Worm (Caenorhabditis elegans) whole organism, L4 larva: ENCODE results near the gene stn-2.

Experiments
- D1046.2 ChIP-seq: fragments of 200-800 bp; sonication (Bioruptor generic); IDR thresholded peaks from 2 replicates; pipeline ENCODE4 v1.3.6; 2022; ENCODE audit warnings: missing genetic modification characterization, missing compliant biosample characterization
- F10B5.3 ChIP-seq: sonication (generic microtip); optimal IDR thresholded peaks from 2 replicates; lab custom pipeline; 2016; ENCODE audit warnings: mild to moderate bottlenecking, missing genetic modification characterization, missing compliant biosample characterization
- F49E8.2 ChIP-seq: sonication (generic microtip); optimal IDR thresholded peaks from 2 replicates; lab custom pipeline; 2016; ENCODE audit warnings: missing compliant biosample characterization, mild to moderate bottlenecking, missing genetic modification characterization, borderline replicate concordance
- R02D3.7 ChIP-seq: fragments of 150-350 bp; sonication (generic microtip); optimal IDR thresholded peaks from 3 replicates; lab custom pipeline; 2014; ENCODE audit warnings: missing biosample characterization, missing genetic modification characterization
- T20F7.1 ChIP-seq: fragments of 200-800 bp; sonication (Bioruptor generic); optimal IDR thresholded peaks from 2 replicates; lab custom pipeline; 2018; ENCODE audit warnings: mild to moderate bottlenecking, missing genetic modification characterization, missing compliant biosample characterization
- T26A8.4 ChIP-seq: fragments of 200-800 bp; sonication (Bioruptor generic); IDR thresholded peaks from 2 replicates; pipeline ENCODE4 v1.3.6; 2022; ENCODE audit warnings: missing genetic modification characterization, missing compliant biosample characterization
- Y48G9A.11 ChIP-seq: fragments of 200-800 bp; sonication (Bioruptor generic); IDR thresholded peaks from 2 replicates; pipeline ENCODE4 v1.3.6; 2022; ENCODE audit warnings: missing genetic modification reagents, missing genetic modification characterization, missing compliant biosample characterization
- Y75B8A.6 ChIP-seq: fragments of 200-800 bp; sonication (Bioruptor generic); IDR thresholded peaks from 2 replicates; pipeline ENCODE4 v1.3.6; 2022; ENCODE audit warnings: missing genetic modification reagents, missing genetic modification characterization, missing compliant biosample characterization
- ZK546.5 ChIP-seq, 2 experiments: sonication (generic microtip); optimal IDR thresholded peaks; 2 replicates each; lab custom pipeline; 2017; ENCODE audit warnings: missing biosample characterization in 2 of 2, missing genetic modification characterization in 2 of 2
- aly-2 ChIP-seq: sonication (generic microtip); optimal IDR thresholded peaks from 2 replicates; lab custom pipeline; 2018; ENCODE audit warnings: missing biosample characterization, missing genetic modification characterization
- ceh-20 ChIP-seq: fragments of 200-800 bp; sonication (Bioruptor generic); IDR thresholded peaks from 2 replicates; pipeline ENCODE4 v1.3.6; 2022; ENCODE audit warnings: missing genetic modification reagents, missing genetic modification characterization, missing compliant biosample characterization
- ces-1 ChIP-seq: fragments of 150-350 bp; sonication (generic microtip); optimal IDR thresholded peaks from 4 replicates; lab custom pipeline; 2014; ENCODE audit warnings: missing biosample characterization, missing genetic modification reagents, missing genetic modification characterization
- cey-2 ChIP-seq: sonication (generic microtip); optimal IDR thresholded peaks from 3 replicates; lab custom pipeline; 2017; ENCODE audit warnings: missing genetic modification characterization, mild to moderate bottlenecking, missing compliant biosample characterization, antibody characterized with exemption, borderline replicate concordance; ENCODE audit not compliant: insufficient read depth
- daf-19 ChIP-seq: fragments of 200-800 bp; sonication (Bioruptor generic); conservative IDR thresholded peaks from 2 replicates; pipeline ENCODE4 v1.3.6; 2022; ENCODE audit warnings: missing genetic modification characterization, missing compliant biosample characterization
- dmd-6 ChIP-seq: fragments of 200-800 bp; sonication (Bioruptor generic); IDR thresholded peaks from 2 replicates; pipeline ENCODE4 v1.3.6; 2022; ENCODE audit warnings: missing genetic modification reagents, missing genetic modification characterization, missing compliant biosample characterization
- dpl-1 ChIP-seq: fragments of 150-350 bp; optimal IDR thresholded peaks from 2 replicates; lab custom pipeline; 2014; ENCODE audit warnings: missing biosample characterization, missing genetic modification reagents, missing genetic modification characterization
- duxl-1 ChIP-seq: sonication (generic microtip); optimal IDR thresholded peaks from 2 replicates; lab custom pipeline; 2016; ENCODE audit warnings: mild to moderate bottlenecking, missing genetic modification characterization, moderate library complexity, missing compliant biosample characterization; ENCODE audit not compliant: poor library complexity
- dve-1 ChIP-seq: sonication (generic microtip); optimal IDR thresholded peaks from 2 replicates; lab custom pipeline; 2017; ENCODE audit warnings: antibody characterized with exemption, mild to moderate bottlenecking, missing genetic modification characterization, missing compliant biosample characterization; ENCODE audit not compliant: insufficient read depth
- egl-27 ChIP-seq: sonication (generic microtip); optimal IDR thresholded peaks from 3 replicates; lab custom pipeline; 2017; ENCODE audit warnings: missing biosample characterization, missing genetic modification reagents, missing genetic modification characterization
- egl-43 ChIP-seq: fragments of 200-800 bp; sonication (Bioruptor generic); IDR thresholded peaks from 2 replicates; pipeline ENCODE4 v1.3.6; 2022; ENCODE audit warnings: missing genetic modification reagents, missing genetic modification characterization, missing compliant biosample characterization
- fkh-10 ChIP-seq: fragments of 150-350 bp; optimal IDR thresholded peaks from 2 replicates; lab custom pipeline; 2014; ENCODE audit warnings: missing biosample characterization, missing genetic modification reagents, missing genetic modification characterization
- fos-1 ChIP-seq: fragments of 150-350 bp; optimal IDR thresholded peaks from 2 replicates; lab custom pipeline; 2014; ENCODE audit warnings: missing biosample characterization, missing genetic modification characterization
- hif-1 ChIP-seq, 2 experiments: sonication (generic microtip); optimal IDR thresholded peaks; 2 replicates each; lab custom pipeline; 2016 to 2017; ENCODE audit warnings: missing compliant biosample characterization in 2 of 2, missing genetic modification characterization in 2 of 2, missing genetic modification reagents in 2 of 2, missing genotype in 2 of 2, mild to moderate bottlenecking in 1 of 2
- hlh-11 ChIP-seq: fragments of 200-800 bp; sonication (Bioruptor generic); optimal IDR thresholded peaks from 2 replicates; lab custom pipeline; 2018; ENCODE audit warnings: mild to moderate bottlenecking, missing genetic modification characterization, missing compliant biosample characterization
- hlh-30 ChIP-seq: sonication (generic microtip); optimal IDR thresholded peaks from 2 replicates; lab custom pipeline; 2017; ENCODE audit warnings: antibody characterized with exemption, mild to moderate bottlenecking, missing genetic modification characterization, missing compliant biosample characterization; ENCODE audit not compliant: insufficient read depth
- hmg-1.1 ChIP-seq: fragments of 200-800 bp; sonication (Bioruptor generic); IDR thresholded peaks from 2 replicates; pipeline ENCODE4 v1.3.6; 2022; ENCODE audit warnings: missing genetic modification reagents, missing genetic modification characterization, missing compliant biosample characterization
- lin-1 ChIP-seq: fragments of 200-800 bp; sonication (Bioruptor generic); IDR thresholded peaks from 2 replicates; pipeline ENCODE4 v1.3.6; 2022; ENCODE audit warnings: missing genetic modification reagents, missing genetic modification characterization, missing compliant biosample characterization
- lin-29 ChIP-seq: fragments of 200-800 bp; sonication (Bioruptor generic); IDR thresholded peaks from 2 replicates; pipeline ENCODE4 v1.3.6; 2022; ENCODE audit warnings: missing genetic modification reagents, missing genetic modification characterization, missing compliant biosample characterization
- lsy-2 ChIP-seq, 2 experiments: fragments of 150-350 bp in 1 of 2; sonication (generic microtip) in 1 of 2; optimal IDR thresholded peaks; 2 replicates each; lab custom pipeline; 2014 to 2017; ENCODE audit warnings: missing biosample characterization in 2 of 2, missing genetic modification characterization in 2 of 2
- madf-9 ChIP-seq: fragments of 200-800 bp; sonication (Bioruptor generic); conservative IDR thresholded peaks from 2 replicates; pipeline ENCODE4 v1.3.6; 2022; ENCODE audit warnings: missing genetic modification reagents, missing genetic modification characterization, missing compliant biosample characterization
- mdl-1 ChIP-seq, 2 experiments: fragments of 150-350 bp in 1 of 2; sonication (generic microtip) in 1 of 2; optimal IDR thresholded peaks; 2 replicates each; lab custom pipeline; 2014 to 2017; ENCODE audit warnings: missing biosample characterization in 2 of 2, missing genetic modification characterization in 2 of 2
- mdt-29 ChIP-seq: fragments of 200-800 bp; sonication (Bioruptor generic); IDR thresholded peaks from 2 replicates; pipeline ENCODE4 v1.3.6; 2022; ENCODE audit warnings: missing genetic modification reagents, missing genetic modification characterization, missing compliant biosample characterization
- mxl-2 ChIP-seq: fragments of 200-800 bp; sonication (Bioruptor generic); conservative IDR thresholded peaks from 2 replicates; pipeline ENCODE4 v1.3.6; 2022; ENCODE audit warnings: missing genetic modification reagents, missing genetic modification characterization, missing compliant biosample characterization
- nhr-10 ChIP-seq: fragments of 150-350 bp; optimal IDR thresholded peaks from 2 replicates; lab custom pipeline; 2014; ENCODE audit warnings: missing biosample characterization, missing genetic modification characterization
- nhr-111 ChIP-seq: fragments of 200-800 bp; sonication (Bioruptor generic); optimal IDR thresholded peaks from 2 replicates; lab custom pipeline; 2018; ENCODE audit warnings: mild to moderate bottlenecking, missing genetic modification characterization, missing compliant biosample characterization
- nhr-237 ChIP-seq: sonication (generic microtip); optimal IDR thresholded peaks from 2 replicates; lab custom pipeline; 2017; ENCODE audit warnings: missing biosample characterization, missing genetic modification characterization
- nhr-25 ChIP-seq: sonication (generic microtip); optimal IDR thresholded peaks from 2 replicates; lab custom pipeline; 2017; ENCODE audit warnings: missing genetic modification characterization, mild to moderate bottlenecking, missing compliant biosample characterization, antibody characterized with exemption, moderate library complexity, borderline replicate concordance; ENCODE audit not compliant: insufficient read depth
- nhr-41 ChIP-seq: fragments of 200-800 bp; sonication (Bioruptor generic); IDR thresholded peaks from 2 replicates; pipeline ENCODE4 v1.3.6; 2022; ENCODE audit warnings: missing genetic modification reagents, missing genetic modification characterization, missing compliant biosample characterization
- nhr-77 ChIP-seq: fragments of 150-350 bp; optimal IDR thresholded peaks from 2 replicates; lab custom pipeline; 2014; ENCODE audit warnings: missing biosample characterization, missing genetic modification characterization
- rbr-2 ChIP-seq: sonication (generic microtip); optimal IDR thresholded peaks from 2 replicates; lab custom pipeline; 2016; ENCODE audit warnings: missing genotype, missing genetic modification characterization, missing compliant biosample characterization
- set-16 ChIP-seq: fragments of 200-800 bp; sonication (Bioruptor generic); IDR thresholded peaks from 2 replicates; pipeline ENCODE4 v1.3.6; 2022; ENCODE audit warnings: missing genetic modification reagents, missing genetic modification characterization, missing compliant biosample characterization
- skn-1 ChIP-seq: fragments of 150-350 bp; optimal IDR thresholded peaks from 2 replicates; lab custom pipeline; 2014; ENCODE audit warnings: missing biosample characterization, missing genetic modification characterization
- spr-3 ChIP-seq: fragments of 200-800 bp; sonication (Bioruptor generic); optimal IDR thresholded peaks from 2 replicates; lab custom pipeline; 2018; ENCODE audit warnings: mild to moderate bottlenecking, missing genetic modification characterization, missing compliant biosample characterization
- tag-97 ChIP-seq: fragments of 200-800 bp; sonication (Bioruptor generic); IDR thresholded peaks from 2 replicates; pipeline ENCODE4 v1.3.6; 2022; ENCODE audit warnings: missing genetic modification characterization, missing compliant biosample characterization
- tra-1 ChIP-seq: fragments of 200-800 bp; sonication (Bioruptor generic); IDR thresholded peaks from 2 replicates; pipeline ENCODE4 v1.3.6; 2022; ENCODE audit warnings: missing genetic modification reagents, missing genetic modification characterization, missing compliant biosample characterization
- unc-39 ChIP-seq: sonication (generic microtip); optimal IDR thresholded peaks from 2 replicates; lab custom pipeline; 2017; ENCODE audit warnings: missing biosample characterization, missing genetic modification characterization
- zfp-2 ChIP-seq: sonication (generic microtip); optimal IDR thresholded peaks from 2 replicates; lab custom pipeline; 2016; ENCODE audit warnings: mild to moderate bottlenecking, missing genetic modification characterization, missing compliant biosample characterization
- zip-2 ChIP-seq: fragments of 150-350 bp; optimal IDR thresholded peaks from 2 replicates; lab custom pipeline; 2014; ENCODE audit warnings: missing biosample characterization, missing genetic modification characterization
- ztf-7 ChIP-seq: fragments of 150-350 bp; optimal IDR thresholded peaks from 2 replicates; lab custom pipeline; 2014; ENCODE audit warnings: missing biosample characterization, missing genetic modification characterization

stn-2 gene

ce11 chrX:7680545-7681330 is at the start of gene stn-2:
Gene stn-2 (minus strand): TSS chrX:7680619.
- no peak for TF ChIP-seq zip-2 (tag; lab: Kevin White, UChicago)
- no peak for TF ChIP-seq lin-29 (GFP tag; lab: Robert Waterston, UW)
- no peak for TF ChIP-seq set-16 (GFP tag; lab: Robert Waterston, UW)
- TF ChIP-seq hlh-11 (tag; lab: Kevin White, UChicago) = peak; percentile 26
- TF ChIP-seq dpl-1 (GFP tag; lab: Kevin White, UChicago) = no peak
- TF ChIP-seq tra-1 (GFP tag; lab: Robert Waterston, UW) = 0 out of 2 replicates have a peak, but pooled peaks have one; percentile 17
- TF ChIP-seq T20F7.1 = peak; percentile 44
- no peak for TF ChIP-seq daf-19 (GFP tag; lab: Robert Waterston, UW)
- no peak for TF ChIP-seq ztf-7 (tag; lab: Kevin White, UChicago)
- peak; percentile 52; the same call in 1 of the 2 replicates for TF ChIP-seq madf-9
- peak; percentile 52; the same call in 1 of the 2 replicates for TF ChIP-seq nhr-41 (GFP tag; lab: Robert Waterston, UW)
- TF ChIP-seq nhr-10 (tag; lab: Kevin White, UChicago) = no peak
- no peak for TF ChIP-seq lin-1
- no peak for TF ChIP-seq ces-1
- TF ChIP-seq hlh-30 (tag; lab: Kevin White, UChicago) = no peak
- no peak for TF ChIP-seq rbr-2 (tag; lab: Kevin White, UChicago)
- TF ChIP-seq lsy-2 (tag; optimal IDR thresholded peaks at IDR 0.05; lab: Kevin White, UChicago) = peak in 1 of 2 experiments; percentile 8
- no peak for TF ChIP-seq D1046.2 (GFP tag; lab: Robert Waterston, UW)
- TF ChIP-seq skn-1 (tag; lab: Kevin White, UChicago) = no peak
- TF ChIP-seq dmd-6 = peak; percentile 48
- TF ChIP-seq aly-2 (tag; lab: Kevin White, UChicago) = no peak
- no peak for TF ChIP-seq mxl-2
- TF ChIP-seq T26A8.4 (GFP tag; lab: Robert Waterston, UW) = 0 out of 2 replicates have a peak, but pooled peaks have one; percentile 37
- TF ChIP-seq nhr-77 (tag; lab: Kevin White, UChicago) = no peak
- no peak for TF ChIP-seq nhr-111 (GFP tag; lab: Kevin White, UChicago)
- no peak for TF ChIP-seq Y75B8A.6 (GFP tag; lab: Robert Waterston, UW)
- no peak for TF ChIP-seq mdl-1 (tag; optimal IDR thresholded peaks at IDR 0.05; lab: Kevin White, UChicago)
- no peak for TF ChIP-seq F49E8.2 (tag; lab: Kevin White, UChicago)
- TF ChIP-seq Y48G9A.11 (GFP tag; lab: Robert Waterston, UW) = no peak
- no peak for TF ChIP-seq egl-27 (tag; lab: Kevin White, UChicago)
- TF ChIP-seq fos-1 (tag; lab: Kevin White, UChicago) = no peak
- TF ChIP-seq mdt-29 (GFP tag; lab: Robert Waterston, UW) = no peak
- no peak for TF ChIP-seq nhr-237 (tag; lab: Kevin White, UChicago)
- no peak for TF ChIP-seq R02D3.7 (tag; lab: Kevin White, UChicago)
- TF ChIP-seq unc-39 (tag; lab: Kevin White, UChicago) = no peak
- peak; percentile 3 for TF ChIP-seq duxl-1
- TF ChIP-seq tag-97 (GFP tag; lab: Robert Waterston, UW) = no peak
- no peak for TF ChIP-seq zfp-2 (tag; lab: Kevin White, UChicago)
- TF ChIP-seq spr-3 (GFP tag; lab: Kevin White, UChicago) = no peak
- no peak for TF ChIP-seq fkh-10 (GFP tag; lab: Kevin White, UChicago)
- TF ChIP-seq ceh-20 (GFP tag; lab: Robert Waterston, UW) = no peak
- TF ChIP-seq egl-43 = 0 out of 2 replicates have a peak, but pooled peaks have one; percentile 49
- TF ChIP-seq F10B5.3 (tag; lab: Kevin White, UChicago) = no peak
- TF ChIP-seq hif-1 (tag; optimal IDR thresholded peaks at IDR 0.05; lab: Kevin White, UChicago) = no peak
- peak; percentile 38 for TF ChIP-seq dve-1 (tag; lab: Kevin White, UChicago)
- no peak for TF ChIP-seq nhr-25
- TF ChIP-seq cey-2 (tag; lab: Kevin White, UChicago) = no peak
- no peak for TF ChIP-seq ZK546.5 (tag; optimal IDR thresholded peaks at IDR 0.05; lab: Kevin White, UChicago)
- TF ChIP-seq hmg-1.1 (GFP tag; lab: Robert Waterston, UW) = no peak
